Worm (Caenorhabditis elegans) whole organism, L4 larva: ENCODE data around the gene F49F1.14.

Source experiments
- F26F4.8 ChIP-seq: fragments of 200-800 bp; sonication (Bioruptor generic); conservative IDR thresholded peaks from 2 replicates; pipeline ENCODE4 v1.3.6; 2022; ENCODE audit warnings: missing genetic modification characterization, missing compliant biosample characterization
- F37D6.2 ChIP-seq: sonication (generic microtip); optimal IDR thresholded peaks from 2 replicates; lab custom pipeline; 2016; ENCODE audit warnings: mild to moderate bottlenecking, missing genetic modification characterization, missing compliant biosample characterization
- R02D3.7 ChIP-seq: fragments of 150-350 bp; sonication (generic microtip); optimal IDR thresholded peaks from 3 replicates; lab custom pipeline; 2014; ENCODE audit warnings: missing biosample characterization, missing genetic modification characterization
- T20F7.1 ChIP-seq: fragments of 200-800 bp; sonication (Bioruptor generic); optimal IDR thresholded peaks from 2 replicates; lab custom pipeline; 2018; ENCODE audit warnings: mild to moderate bottlenecking, missing genetic modification characterization, missing compliant biosample characterization
- T26A8.4 ChIP-seq: fragments of 200-800 bp; sonication (Bioruptor generic); IDR thresholded peaks from 2 replicates; pipeline ENCODE4 v1.3.6; 2022; ENCODE audit warnings: missing genetic modification characterization, missing compliant biosample characterization
- Y105C5A.15 ChIP-seq: fragments of 200-800 bp; sonication (Bioruptor generic); IDR thresholded peaks from 2 replicates; pipeline ENCODE4 v1.3.6; 2022; ENCODE audit warnings: missing genetic modification characterization, missing compliant biosample characterization
- ZK337.2 ChIP-seq: fragments of 200-800 bp; sonication (Bioruptor generic); IDR thresholded peaks from 2 replicates; pipeline ENCODE4 v1.3.6; 2022; ENCODE audit warnings: missing genetic modification reagents, missing genetic modification characterization, missing compliant biosample characterization
- ZK546.5 ChIP-seq, 2 experiments: sonication (generic microtip); optimal IDR thresholded peaks; 2 replicates each; lab custom pipeline; 2017; ENCODE audit warnings: missing biosample characterization in 2 of 2, missing genetic modification characterization in 2 of 2
- arid-1 ChIP-seq: fragments of 200-800 bp; sonication (Bioruptor generic); conservative IDR thresholded peaks from 2 replicates; pipeline ENCODE4 v1.3.6; 2022; ENCODE audit warnings: missing genetic modification reagents, missing genetic modification characterization, missing compliant biosample characterization
- ceh-32 ChIP-seq: sonication (generic microtip); optimal IDR thresholded peaks from 2 replicates; lab custom pipeline; 2016; ENCODE audit warnings: mild to moderate bottlenecking, missing genetic modification characterization, missing compliant biosample characterization; ENCODE audit not compliant: poor library complexity
- ceh-44 ChIP-seq: fragments of 200-800 bp; sonication (Bioruptor generic); IDR thresholded peaks from 2 replicates; pipeline ENCODE4 v1.3.6; 2022; ENCODE audit warnings: missing genetic modification reagents, missing genetic modification characterization, missing compliant biosample characterization
- cey-2 ChIP-seq: sonication (generic microtip); optimal IDR thresholded peaks from 3 replicates; lab custom pipeline; 2017; ENCODE audit warnings: missing genetic modification characterization, mild to moderate bottlenecking, missing compliant biosample characterization, antibody characterized with exemption, borderline replicate concordance; ENCODE audit not compliant: insufficient read depth
- daf-16 ChIP-seq, 3 experiments: sonication (generic microtip); optimal IDR thresholded peaks; 2 replicates each; lab custom pipeline; 2016 to 2017; ENCODE audit warnings: missing genetic modification characterization in 3 of 3, missing genetic modification reagents in 3 of 3, mild to moderate bottlenecking in 2 of 3, missing compliant biosample characterization in 2 of 3, missing biosample characterization in 1 of 3, moderate library complexity in 1 of 3
- duxl-1 ChIP-seq: sonication (generic microtip); optimal IDR thresholded peaks from 2 replicates; lab custom pipeline; 2016; ENCODE audit warnings: mild to moderate bottlenecking, missing genetic modification characterization, moderate library complexity, missing compliant biosample characterization; ENCODE audit not compliant: poor library complexity
- dve-1 ChIP-seq: sonication (generic microtip); optimal IDR thresholded peaks from 2 replicates; lab custom pipeline; 2017; ENCODE audit warnings: antibody characterized with exemption, mild to moderate bottlenecking, missing genetic modification characterization, missing compliant biosample characterization; ENCODE audit not compliant: insufficient read depth
- egl-27 ChIP-seq: sonication (generic microtip); optimal IDR thresholded peaks from 3 replicates; lab custom pipeline; 2017; ENCODE audit warnings: missing biosample characterization, missing genetic modification reagents, missing genetic modification characterization
- fos-1 ChIP-seq: fragments of 150-350 bp; optimal IDR thresholded peaks from 2 replicates; lab custom pipeline; 2014; ENCODE audit warnings: missing biosample characterization, missing genetic modification characterization
- gei-8 ChIP-seq: fragments of 200-800 bp; sonication (Bioruptor generic); optimal IDR thresholded peaks from 2 replicates; lab custom pipeline; 2018; ENCODE audit warnings: mild to moderate bottlenecking, missing genetic modification characterization, missing compliant biosample characterization
- hif-1 ChIP-seq, 2 experiments: sonication (generic microtip); optimal IDR thresholded peaks; 2 replicates each; lab custom pipeline; 2016 to 2017; ENCODE audit warnings: missing compliant biosample characterization in 2 of 2, missing genetic modification characterization in 2 of 2, missing genetic modification reagents in 2 of 2, missing genotype in 2 of 2, mild to moderate bottlenecking in 1 of 2
- hlh-30 ChIP-seq: sonication (generic microtip); optimal IDR thresholded peaks from 2 replicates; lab custom pipeline; 2017; ENCODE audit warnings: antibody characterized with exemption, mild to moderate bottlenecking, missing genetic modification characterization, missing compliant biosample characterization; ENCODE audit not compliant: insufficient read depth
- hmg-1.1 ChIP-seq: fragments of 200-800 bp; sonication (Bioruptor generic); IDR thresholded peaks from 2 replicates; pipeline ENCODE4 v1.3.6; 2022; ENCODE audit warnings: missing genetic modification reagents, missing genetic modification characterization, missing compliant biosample characterization
- lim-7 ChIP-seq: fragments of 200-800 bp; sonication (Bioruptor generic); IDR thresholded peaks from 2 replicates; pipeline ENCODE4 v1.3.6; 2022; ENCODE audit warnings: missing genetic modification characterization, missing compliant biosample characterization
- lin-39 ChIP-seq: fragments of 150-350 bp; optimal IDR thresholded peaks from 2 replicates; lab custom pipeline; 2014; ENCODE audit warnings: missing biosample characterization, missing genetic modification reagents, missing genetic modification characterization
- madf-9 ChIP-seq: fragments of 200-800 bp; sonication (Bioruptor generic); conservative IDR thresholded peaks from 2 replicates; pipeline ENCODE4 v1.3.6; 2022; ENCODE audit warnings: missing genetic modification reagents, missing genetic modification characterization, missing compliant biosample characterization
- mxl-2 ChIP-seq: fragments of 200-800 bp; sonication (Bioruptor generic); conservative IDR thresholded peaks from 2 replicates; pipeline ENCODE4 v1.3.6; 2022; ENCODE audit warnings: missing genetic modification reagents, missing genetic modification characterization, missing compliant biosample characterization
- mxl-3 ChIP-seq: fragments of 200-800 bp; sonication (Bioruptor generic); optimal IDR thresholded peaks from 2 replicates; lab custom pipeline; 2018; ENCODE audit warnings: mild to moderate bottlenecking, missing genetic modification characterization, missing compliant biosample characterization
- nhr-42 ChIP-seq: fragments of 200-800 bp; sonication (Bioruptor generic); IDR thresholded peaks from 2 replicates; pipeline ENCODE4 v1.3.6; 2022; ENCODE audit warnings: missing genetic modification characterization, missing compliant biosample characterization
- nhr-6 ChIP-seq: fragments of 150-350 bp; optimal IDR thresholded peaks from 2 replicates; lab custom pipeline; 2014; ENCODE audit warnings: missing biosample characterization, missing genetic modification characterization
- saeg-2 ChIP-seq: fragments of 200-800 bp; sonication (Bioruptor generic); IDR thresholded peaks from 2 replicates; pipeline ENCODE4 v1.3.6; 2022; ENCODE audit warnings: missing genetic modification reagents, missing genetic modification characterization, missing compliant biosample characterization
- set-16 ChIP-seq: fragments of 200-800 bp; sonication (Bioruptor generic); IDR thresholded peaks from 2 replicates; pipeline ENCODE4 v1.3.6; 2022; ENCODE audit warnings: missing genetic modification reagents, missing genetic modification characterization, missing compliant biosample characterization
- unc-130 ChIP-seq: sonication (generic microtip); optimal IDR thresholded peaks from 2 replicates; lab custom pipeline; 2016; ENCODE audit warnings: missing genetic modification reagents, missing genetic modification characterization, missing compliant biosample characterization
- unc-39 ChIP-seq: sonication (generic microtip); optimal IDR thresholded peaks from 2 replicates; lab custom pipeline; 2017; ENCODE audit warnings: missing biosample characterization, missing genetic modification characterization
- unc-62 ChIP-seq, 3 experiments: fragments of 150-350 bp in 1 of 3; sonication (generic microtip); optimal IDR thresholded peaks in 2 of 3; peaks in 1 of 3; 1 replicate in 1 of 3; 2 replicates in 2 of 3; lab custom pipeline; 2014 to 2017; ENCODE audit warnings: missing biosample characterization in 3 of 3, missing genetic modification characterization in 3 of 3, missing genetic modification reagents in 3 of 3, missing genotype in 1 of 3
- vab-7 ChIP-seq: fragments of 200-800 bp; sonication (Bioruptor generic); IDR thresholded peaks from 2 replicates; pipeline ENCODE4 v1.3.6; 2022; ENCODE audit warnings: missing genetic modification reagents, missing genetic modification characterization, missing compliant biosample characterization
- zfp-3 ChIP-seq: fragments of 200-800 bp; sonication (Bioruptor generic); conservative IDR thresholded peaks from 2 replicates; pipeline ENCODE4 v1.3.6; 2022; ENCODE audit warnings: missing genetic modification reagents, missing genetic modification characterization, missing compliant biosample characterization
- zip-2 ChIP-seq: fragments of 150-350 bp; optimal IDR thresholded peaks from 2 replicates; lab custom pipeline; 2014; ENCODE audit warnings: missing biosample characterization, missing genetic modification characterization
- ztf-11 ChIP-seq: fragments of 150-350 bp; optimal IDR thresholded peaks from 2 replicates; lab custom pipeline; 2014; ENCODE audit warnings: missing biosample characterization, missing genetic modification characterization

Gene F49F1.14

DNA sequence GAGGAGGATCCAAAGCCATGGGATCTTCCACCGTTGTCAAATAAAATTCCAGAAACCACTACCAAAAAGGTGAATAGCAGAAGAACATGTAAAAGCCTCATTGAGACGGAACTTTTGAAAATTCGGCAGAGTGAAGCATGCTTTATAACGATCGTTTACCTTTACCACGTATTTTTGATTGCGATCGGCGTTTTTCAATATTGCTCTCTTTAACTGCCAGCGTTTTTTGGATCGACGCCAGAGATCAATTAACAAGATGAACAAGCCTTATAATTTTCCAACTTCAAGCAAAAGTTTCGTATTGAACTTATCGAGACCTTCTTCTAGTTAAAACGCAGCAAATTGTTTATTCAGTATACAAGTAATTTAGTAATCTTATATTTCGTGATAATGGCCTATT, 26.7 kb upstream of the F49F1.14 start, which contains the start of gene F49F1.10:
F49F1.10 (minus strand) TSS at position 101 of the 400 bp plus-strand sequence.
- TF ChIP-seq saeg-2 (no peak), hif-1 (tag; optimal IDR thresholded peaks at IDR 0.05; lab: Kevin White, UChicago) (no peak), dve-1 (tag; lab: Kevin White, UChicago) (no peak), Y105C5A.15 (GFP tag; lab: Robert Waterston, UW) (no peak), fos-1 (tag; lab: Kevin White, UChicago) (no peak), vab-7 (GFP tag; lab: Robert Waterston, UW) (no peak), mxl-3 (GFP tag; lab: Kevin White, UChicago) (no peak), nhr-6 (tag; lab: Kevin White, UChicago) (no peak), lin-39 (tag; lab: Kevin White, UChicago) (no peak), ZK546.5 (tag; optimal IDR thresholded peaks at IDR 0.05; lab: Kevin White, UChicago) (no peak), lim-7 (GFP tag; lab: Robert Waterston, UW) (no peak), unc-130 (no peak), egl-27 (tag; lab: Kevin White, UChicago) (no peak), F37D6.2 (no peak), ceh-32 (tag; lab: Kevin White, UChicago) (no peak), F26F4.8 (GFP tag; lab: Robert Waterston, UW) (no peak), unc-62 (GFP tag; optimal IDR thresholded peaks at IDR 0.05 in 1 of 2; lab: Kevin White, UChicago) (no peak), unc-62 (tag; optimal IDR thresholded peaks at IDR 0.05; lab: Kevin White, UChicago) (no peak), ZK337.2 (no peak), daf-16 (GFP tag; optimal IDR thresholded peaks at IDR 0.05; lab: Kevin White, UChicago) (no peak), daf-16 (tag; optimal IDR thresholded peaks at IDR 0.05; lab: Kevin White, UChicago) (no peak), T26A8.4 (GFP tag; lab: Robert Waterston, UW) (no peak)
- TF ChIP-seq, all 104 proteins: peak for 0

DNA sequence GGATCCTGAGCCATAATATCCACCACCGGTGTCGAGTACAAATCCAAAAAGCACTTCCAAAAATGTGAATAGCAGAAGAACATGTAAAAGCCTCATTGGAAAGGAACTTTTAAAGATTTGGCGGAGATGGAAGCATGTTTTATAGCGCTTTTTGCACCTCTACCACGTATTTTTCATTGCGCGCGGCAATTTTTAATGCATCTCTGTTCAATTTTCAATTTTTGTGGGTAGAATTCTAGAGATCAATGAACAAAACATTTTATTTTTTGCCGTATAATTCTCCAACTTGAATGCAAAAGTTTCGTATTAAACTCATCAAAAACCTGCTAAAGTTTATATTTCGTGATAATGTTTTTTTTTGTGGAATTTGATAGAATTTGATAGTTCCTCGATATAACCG, 25.2 kb upstream of the F49F1.14 start, which contains the start of gene F49F1.9:
F49F1.9 (minus strand) TSS at position 101 of the 400 bp plus-strand sequence.
- TF ChIP-seq mxl-2 (GFP tag; lab: Robert Waterston, UW) (no peak), hif-1 (tag; optimal IDR thresholded peaks at IDR 0.05; lab: Kevin White, UChicago) (no peak), zip-2 (no peak)

DNA sequence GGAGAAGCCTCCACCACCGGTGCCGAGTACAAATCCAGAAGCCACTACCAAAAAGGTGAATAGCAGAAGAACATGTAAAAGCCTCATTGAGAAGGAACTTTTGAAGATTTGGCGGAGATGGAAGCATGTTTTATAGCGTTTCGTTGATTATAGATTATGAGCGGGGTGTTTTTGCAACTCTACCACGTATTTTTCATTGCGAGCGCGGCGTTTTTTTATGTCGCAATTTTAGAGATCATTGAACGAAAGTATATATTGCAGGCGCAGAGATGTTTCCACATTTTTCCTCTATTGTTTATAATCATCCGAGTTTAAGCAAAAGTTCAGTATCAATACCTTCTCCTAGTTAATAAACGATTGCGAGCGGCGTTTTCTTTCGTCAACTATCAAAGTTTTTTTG, 23.5 kb upstream of the F49F1.14 start, which contains the start of gene F49F1.17:
F49F1.17 (minus strand) TSS at position 101 of the 400 bp plus-strand sequence.
- no peak for TF ChIP-seq zfp-3 (GFP tag; lab: Robert Waterston, UW)
- TF ChIP-seq nhr-42 (GFP tag; lab: Robert Waterston, UW), result no peak
- no peak for TF ChIP-seq cey-2 (tag; lab: Kevin White, UChicago)
- TF ChIP-seq hmg-1.1 (GFP tag; lab: Robert Waterston, UW), result no peak
- no peak for TF ChIP-seq set-16
- TF ChIP-seq unc-62 (GFP tag; optimal IDR thresholded peaks at IDR 0.05 in 1 of 2; lab: Kevin White, UChicago), result no peak
- no peak for TF ChIP-seq unc-62 (tag; optimal IDR thresholded peaks at IDR 0.05; lab: Kevin White, UChicago)
- no peak for TF ChIP-seq madf-9
- TF ChIP-seq arid-1 (GFP tag; lab: Robert Waterston, UW), result no peak
- no peak for TF ChIP-seq T26A8.4 (GFP tag; lab: Robert Waterston, UW)
- no peak for TF ChIP-seq ceh-44 (GFP tag; lab: Robert Waterston, UW)
- no peak for TF ChIP-seq R02D3.7 (tag; lab: Kevin White, UChicago)
- no peak for TF ChIP-seq ztf-11 (tag; lab: Kevin White, UChicago)
- no peak for TF ChIP-seq duxl-1 (tag; lab: Kevin White, UChicago)
- TF ChIP-seq gei-8 (GFP tag; lab: Kevin White, UChicago), result no peak
- TF ChIP-seq zip-2, result no peak
- no peak for TF ChIP-seq hlh-30 (tag; lab: Kevin White, UChicago)
- TF ChIP-seq unc-39 (tag; lab: Kevin White, UChicago), result no peak
- no peak for TF ChIP-seq T20F7.1 (GFP tag; lab: Kevin White, UChicago)
